Worm (Caenorhabditis elegans): ENCODE measurements around the gene str-55.

- TF ChIP-seq nhr-48 (tag; optimal IDR thresholded peaks at IDR 0.05) (no peak), dve-1 (tag; optimal IDR thresholded peaks at IDR 0.05; ENCODE audit: insufficient read depth) (no peak), lin-13 (GFP tag; optimal IDR thresholded peaks at IDR 0.05) (no peak), unc-62 (GFP tag; optimal IDR thresholded peaks at IDR 0.05 in 1 of 2) (no peak), unc-62 (tag; optimal IDR thresholded peaks at IDR 0.05) (no peak), snpc-4 (tag; optimal IDR thresholded peaks at IDR 0.05) (no peak), madf-9 (GFP tag; conservative IDR thresholded peaks at IDR 0.05) (no peak)
These were observed 48.8 kb downstream of the str-55 start for ce11 chrV:16368143-16368542.

All from whole organism, L4 larva.